Worm (Caenorhabditis elegans): Measurements from ENCODE around the gene F14H8.8.

- no peak for TF ChIP-seq nhr-25 (tag; optimal IDR thresholded peaks at IDR 0.05; ENCODE audit: borderline replicate concordance, insufficient read depth)
- TF ChIP-seq nhr-28 (tag; optimal IDR thresholded peaks at IDR 0.05): no peak
- TF ChIP-seq nhr-237 (tag; optimal IDR thresholded peaks at IDR 0.05): no peak
- no peak for TF ChIP-seq daf-12 (tag; optimal IDR thresholded peaks at IDR 0.05)
These were observed 44.7 kb upstream of the F14H8.8 start, which contains the start of gene F02D8.4 for ce11 chrV:14984593-14984992.
